Worm (Caenorhabditis elegans) whole organism, early embryonic: ENCODE results near the gene col-114.

Source experiments
- aly-1 ChIP-seq: sonication (generic microtip); optimal IDR thresholded peaks from 2 replicates; lab custom pipeline; 2016; ENCODE audit warnings: missing genetic modification characterization, missing compliant biosample characterization
- ama-1 ChIP-seq: fragments of 150-350 bp; optimal IDR thresholded peaks from 2 replicates; lab custom pipeline; 2014
- ceh-13 ChIP-seq: fragments of 200-800 bp; sonication (Bioruptor generic); optimal IDR thresholded peaks from 2 replicates; lab custom pipeline; 2018; ENCODE audit warnings: mild to moderate bottlenecking, missing genetic modification characterization, missing compliant biosample characterization
- ceh-36 ChIP-seq: sonication (generic microtip); optimal IDR thresholded peaks from 2 replicates; lab custom pipeline; 2016; ENCODE audit warnings: missing genetic modification characterization, inconsistent platforms, missing compliant biosample characterization
- flt-1 ChIP-seq: fragments of 200-800 bp; sonication (Bioruptor generic); IDR thresholded peaks from 2 replicates; pipeline ENCODE4 v1.3.6; 2022; ENCODE audit warnings: missing genetic modification characterization, missing compliant biosample characterization
- hmbx-1 ChIP-seq: sonication (generic microtip); optimal IDR thresholded peaks from 2 replicates; lab custom pipeline; 2016; ENCODE audit warnings: mild to moderate bottlenecking, missing genetic modification characterization, missing compliant biosample characterization
- pes-1 ChIP-seq: fragments of 200-800 bp; sonication (Bioruptor generic); IDR thresholded peaks from 2 replicates; pipeline ENCODE4 v1.3.6; 2022; ENCODE audit warnings: missing genetic modification reagents, missing genetic modification characterization, missing compliant biosample characterization
- scrt-1 ChIP-seq: fragments of 200-800 bp; sonication (Bioruptor generic); IDR thresholded peaks from 2 replicates; pipeline ENCODE4 v1.3.6; 2022; ENCODE audit warnings: missing genetic modification characterization, missing compliant biosample characterization
- tra-4 ChIP-seq: sonication (generic microtip); optimal IDR thresholded peaks from 2 replicates; lab custom pipeline; 2017; ENCODE audit warnings: missing genetic modification characterization, missing compliant biosample characterization

DNA sequence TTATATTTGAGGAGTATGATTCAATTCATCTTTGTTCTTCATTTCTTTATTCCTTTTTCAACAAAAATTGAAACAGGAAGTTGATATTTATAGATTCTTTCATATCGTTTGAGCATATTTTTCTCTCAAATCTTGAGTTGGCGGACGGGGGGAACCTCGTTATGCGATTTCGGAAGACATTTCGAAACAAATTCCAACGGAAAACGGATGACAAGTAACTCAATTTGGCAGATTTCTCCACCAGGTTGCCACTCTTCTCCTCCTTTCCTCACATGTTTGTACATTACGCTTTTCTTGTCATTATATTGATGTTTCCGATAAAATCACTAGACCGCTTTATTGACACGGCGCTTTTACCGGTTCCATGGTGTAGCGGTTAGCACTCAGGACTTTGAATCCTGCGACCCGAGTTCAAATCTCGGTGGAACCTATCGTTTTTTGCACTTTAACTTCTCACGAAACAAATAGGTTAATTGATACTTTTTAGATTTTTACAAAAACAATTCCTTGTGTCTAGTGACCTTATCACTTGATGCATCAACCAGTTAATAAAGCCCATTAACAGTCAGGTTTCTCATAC, 28.6 kb upstream of the col-114 start:
- no peak for TF ChIP-seq ama-1
- no peak for TF ChIP-seq flt-1
- no peak for TF ChIP-seq tra-4 (tag; lab: Kevin White, UChicago)
- no peak for TF ChIP-seq ceh-13
- no peak for TF ChIP-seq hmbx-1 (tag; lab: Kevin White, UChicago)
- TF ChIP-seq scrt-1 (GFP tag; lab: Robert Waterston, UW) = no peak
- TF ChIP-seq pes-1 (GFP tag; lab: Robert Waterston, UW) = no peak
- TF ChIP-seq aly-1 (tag; lab: Kevin White, UChicago) = no peak
- no peak for TF ChIP-seq ceh-36
